Worm (Caenorhabditis elegans): ENCODE measurements around the gene C06B8.7.

DNA sequence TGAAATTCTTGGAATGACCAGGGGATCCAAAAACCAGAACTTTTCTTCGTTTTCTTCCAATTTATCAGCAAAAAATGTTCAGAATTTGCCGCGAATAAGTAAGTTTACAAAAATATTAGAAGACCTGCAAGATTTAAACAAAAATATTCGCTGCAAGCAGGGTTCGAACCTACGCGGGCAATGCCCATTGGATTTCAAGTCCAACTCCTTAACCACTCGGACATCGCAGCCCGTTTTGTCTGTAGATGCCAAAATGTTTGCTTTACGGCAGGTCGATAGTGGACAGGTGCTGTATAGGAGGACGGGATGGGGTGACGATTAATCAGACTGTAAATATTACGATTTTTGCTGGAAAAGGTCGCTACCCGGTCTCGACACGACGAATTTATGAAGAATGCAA, 49.2 kb downstream of the C06B8.7 start:
- 0 out of 2 replicates have a peak, but pooled peaks have one; percentile 34 for TF ChIP-seq flt-1 (GFP tag; IDR thresholded peaks at IDR 0.05)
- TF ChIP-seq pes-1 (GFP tag; IDR thresholded peaks at IDR 0.05): peak; percentile 65; the same call in 1 of the 2 replicates
